Fruit fly (Drosophila melanogaster) whole organism, adult: ENCODE results near the gene CG2006.

Experiments
- CG14711 ChIP-seq: fragments of 200-800 bp; sonication (Bioruptor generic); optimal IDR thresholded peaks from 2 replicates; lab custom pipeline; 2018; ENCODE audit warnings: missing biosample characterization, mild to moderate bottlenecking, missing genetic modification characterization, moderate library complexity
- CG1620 ChIP-seq: fragments of 200-800 bp; sonication (Bioruptor generic); optimal IDR thresholded peaks from 2 replicates; lab custom pipeline; 2016; ENCODE audit warnings: missing biosample characterization, missing genetic modification characterization
- CG33017 ChIP-seq: fragments of 200-800 bp; sonication (Bioruptor generic); optimal IDR thresholded peaks from 2 replicates; lab custom pipeline; 2018; ENCODE audit warnings: missing biosample characterization, mild to moderate bottlenecking, missing genetic modification characterization, moderate library complexity
- CG7045 ChIP-seq: fragments of 200-800 bp; sonication (Bioruptor generic); optimal IDR thresholded peaks from 2 replicates; lab custom pipeline; 2017; ENCODE audit warnings: missing biosample characterization, mild to moderate bottlenecking, missing genetic modification characterization
- Crg-1 ChIP-seq: fragments of 200-800 bp; sonication (Bioruptor generic); optimal IDR thresholded peaks from 2 replicates; lab custom pipeline; 2016; ENCODE audit warnings: missing biosample characterization, missing genetic modification characterization
- Hr96 ChIP-seq: fragments of 200-800 bp; sonication (Bioruptor generic); optimal IDR thresholded peaks from 2 replicates; lab custom pipeline; 2016; ENCODE audit warnings: missing biosample characterization, missing genetic modification characterization
- bab1 ChIP-seq: fragments of 200-800 bp; sonication (Bioruptor generic); optimal IDR thresholded peaks from 3 replicates; lab custom pipeline; 2019; ENCODE audit warnings: missing biosample characterization, mild to moderate bottlenecking, missing genetic modification characterization, moderate library complexity
- kay ChIP-seq: fragments of 200-800 bp; sonication (Bioruptor generic); peaks from one replicate; lab custom pipeline; 2016; ENCODE audit warnings: missing biosample characterization, missing genetic modification characterization, borderline replicate concordance
- toe ChIP-seq: fragments of 200-800 bp; sonication (Bioruptor generic); optimal IDR thresholded peaks from 2 replicates; lab custom pipeline; 2016; ENCODE audit warnings: missing biosample characterization, missing genetic modification characterization

dm6 chr3R:29478952-29479538, 10.2 kb upstream of the CG2006 start:
- TF ChIP-seq toe (GFP tag; lab: Kevin White, UChicago) (peak; percentile 50), CG1620 (GFP tag; lab: Kevin White, UChicago) (no peak), CG33017 (peak; percentile 83), CG7045 (GFP tag; lab: Kevin White, UChicago) (peak; percentile 85), kay (peak; percentile 81), Crg-1 (GFP tag; lab: Kevin White, UChicago) (no peak), bab1 (GFP tag; lab: Kevin White, UChicago) (peak; percentile 82), Hr96 (GFP tag; lab: Kevin White, UChicago) (peak; percentile 71), CG14711 (tag; lab: Kevin White, UChicago) (peak; percentile 76)
